Fruit fly (Drosophila melanogaster) whole organism, embryonic: ENCODE results near the gene tw.

Experiments used
- Atf-2 ChIP-seq: fragments of 200-800 bp; sonication (Bioruptor generic); optimal IDR thresholded peaks from 2 replicates; lab custom pipeline; 2016; ENCODE audit warnings: missing biosample characterization, missing genetic modification characterization
- CG1529 ChIP-seq: fragments of 200-800 bp; sonication (Bioruptor generic); optimal IDR thresholded peaks from 3 replicates; lab custom pipeline; 2018; ENCODE audit warnings: missing biosample characterization, missing genetic modification characterization
- CG7372 ChIP-seq: fragments of 200-800 bp; sonication (Bioruptor generic); IDR thresholded peaks from 2 replicates; pipeline ENCODE4 v1.3.6; 2022; ENCODE audit warnings: missing biosample characterization, missing genetic modification characterization
- MBD-R2 ChIP-seq: fragments of 200-800 bp; sonication (Bioruptor generic); IDR thresholded peaks from 2 replicates; pipeline ENCODE4 v1.3.6; 2022; ENCODE audit warnings: missing biosample characterization, missing genetic modification characterization
- Neu2 ChIP-seq: fragments of 200-800 bp; sonication (Bioruptor generic); optimal IDR thresholded peaks from 3 replicates; lab custom pipeline; 2016; ENCODE audit warnings: missing biosample characterization, missing genetic modification characterization, borderline replicate concordance
- Sry-δ ChIP-seq: fragments of 200-800 bp; sonication (Bioruptor generic); optimal IDR thresholded peaks from 2 replicates; lab custom pipeline; 2016; ENCODE audit warnings: missing biosample characterization, missing genetic modification characterization
- ato ChIP-seq: fragments of 200-800 bp; sonication (Bioruptor generic); IDR thresholded peaks from 2 replicates; pipeline ENCODE4 v1.3.6; 2022; ENCODE audit warnings: missing biosample characterization, missing genetic modification characterization; ENCODE audit not compliant: partially characterized antibody
- fd96Cb ChIP-seq: fragments of 200-800 bp; sonication (Bioruptor generic); optimal IDR thresholded peaks from 2 replicates; lab custom pipeline; 2018; ENCODE audit warnings: missing biosample characterization, mild to moderate bottlenecking, missing genetic modification characterization, moderate library complexity
- lbe ChIP-seq: fragments of 200-800 bp; sonication (Bioruptor generic); optimal IDR thresholded peaks from 2 replicates; lab custom pipeline; 2016; ENCODE audit warnings: missing biosample characterization, mild to moderate bottlenecking, missing genetic modification characterization
- oc ChIP-seq: fragments of 200-800 bp; sonication (Bioruptor generic); optimal IDR thresholded peaks from 2 replicates; lab custom pipeline; 2018; ENCODE audit warnings: missing biosample characterization, mild to moderate bottlenecking, missing genetic modification characterization, moderate library complexity
- slp2 ChIP-seq: fragments of 200-800 bp; sonication (Bioruptor generic); optimal IDR thresholded peaks from 2 replicates; lab custom pipeline; 2016; ENCODE audit warnings: missing biosample characterization, missing genetic modification characterization
- zfh1 ChIP-seq: fragments of 200-800 bp; sonication (Bioruptor generic); IDR thresholded peaks from 3 replicates; pipeline ENCODE4 v1.3.6; 2022; ENCODE audit warnings: missing biosample characterization, missing genetic modification characterization

dm6 chrX:803370-803769, 18.8 kb downstream of the tw start, which contains the start of gene CG13359:
- TF ChIP-seq Neu2 (GFP tag; lab: Kevin White, UChicago) = no peak
- TF ChIP-seq MBD-R2 = no peak
- no peak for TF ChIP-seq fd96Cb (tag; lab: Kevin White, UChicago)
- TF ChIP-seq CG1529 (GFP tag; lab: Kevin White, UChicago) = no peak
- no peak for TF ChIP-seq Sry-δ
- no peak for TF ChIP-seq lbe (GFP tag; lab: Kevin White, UChicago)
- TF ChIP-seq zfh1 = no peak
- no peak for TF ChIP-seq oc (tag; lab: Kevin White, UChicago)
- no peak for TF ChIP-seq slp2 (GFP tag; lab: Kevin White, UChicago)
- no peak for TF ChIP-seq ato (GFP tag; lab: Robert Waterston, UW)
- no peak for TF ChIP-seq Atf-2 (GFP tag; lab: Kevin White, UChicago)
- TF ChIP-seq CG7372 = no peak
